Worm (Caenorhabditis elegans) whole organism, L4 larva: ENCODE results near the gene htas-1.

Source experiments
- F26F4.8 ChIP-seq: fragments of 200-800 bp; sonication (Bioruptor generic); conservative IDR thresholded peaks from 2 replicates; pipeline ENCODE4 v1.3.6; 2022; ENCODE audit warnings: missing genetic modification characterization, missing compliant biosample characterization
- F37D6.2 ChIP-seq: sonication (generic microtip); optimal IDR thresholded peaks from 2 replicates; lab custom pipeline; 2016; ENCODE audit warnings: mild to moderate bottlenecking, missing genetic modification characterization, missing compliant biosample characterization
- F49E8.2 ChIP-seq: sonication (generic microtip); optimal IDR thresholded peaks from 2 replicates; lab custom pipeline; 2016; ENCODE audit warnings: missing compliant biosample characterization, mild to moderate bottlenecking, missing genetic modification characterization, borderline replicate concordance
- Y75B8A.6 ChIP-seq: fragments of 200-800 bp; sonication (Bioruptor generic); IDR thresholded peaks from 2 replicates; pipeline ENCODE4 v1.3.6; 2022; ENCODE audit warnings: missing genetic modification reagents, missing genetic modification characterization, missing compliant biosample characterization
- attf-4 ChIP-seq: sonication (generic microtip); optimal IDR thresholded peaks from 3 replicates; lab custom pipeline; 2017; ENCODE audit warnings: missing biosample characterization, missing genetic modification characterization
- ceh-28 ChIP-seq: fragments of 150-350 bp; optimal IDR thresholded peaks from 2 replicates; lab custom pipeline; 2014; ENCODE audit warnings: missing biosample characterization, missing genetic modification reagents, missing genetic modification characterization
- lin-13 ChIP-seq: fragments of 150-350 bp; optimal IDR thresholded peaks from 2 replicates; lab custom pipeline; 2014; ENCODE audit warnings: missing biosample characterization, missing genetic modification reagents, missing genetic modification characterization
- lin-39 ChIP-seq: fragments of 150-350 bp; optimal IDR thresholded peaks from 2 replicates; lab custom pipeline; 2014; ENCODE audit warnings: missing biosample characterization, missing genetic modification reagents, missing genetic modification characterization
- nhr-237 ChIP-seq: sonication (generic microtip); optimal IDR thresholded peaks from 2 replicates; lab custom pipeline; 2017; ENCODE audit warnings: missing biosample characterization, missing genetic modification characterization
- nhr-28 ChIP-seq: fragments of 150-350 bp; optimal IDR thresholded peaks from 2 replicates; lab custom pipeline; 2014; ENCODE audit warnings: missing biosample characterization, missing genetic modification characterization
- unc-62 ChIP-seq, 3 experiments: fragments of 150-350 bp in 1 of 3; sonication (generic microtip); optimal IDR thresholded peaks in 2 of 3; peaks in 1 of 3; 1 replicate in 1 of 3; 2 replicates in 2 of 3; lab custom pipeline; 2014 to 2017; ENCODE audit warnings: missing biosample characterization in 3 of 3, missing genetic modification characterization in 3 of 3, missing genetic modification reagents in 3 of 3, missing genotype in 1 of 3
- ztf-11 ChIP-seq: fragments of 150-350 bp; optimal IDR thresholded peaks from 2 replicates; lab custom pipeline; 2014; ENCODE audit warnings: missing biosample characterization, missing genetic modification characterization

- TF ChIP-seq F37D6.2 (tag; lab: Kevin White, UChicago): no peak
- TF ChIP-seq attf-4 (tag; lab: Kevin White, UChicago): no peak
- no peak for TF ChIP-seq lin-39
- no peak for TF ChIP-seq ztf-11 (tag; lab: Kevin White, UChicago)
- TF ChIP-seq lin-13 (GFP tag; lab: Kevin White, UChicago): no peak
- TF ChIP-seq Y75B8A.6 (GFP tag; lab: Robert Waterston, UW): no peak
- TF ChIP-seq nhr-28 (tag; lab: Kevin White, UChicago): no peak
- TF ChIP-seq ceh-28 (tag; lab: Kevin White, UChicago): no peak
- TF ChIP-seq nhr-237 (tag; lab: Kevin White, UChicago): no peak
- TF ChIP-seq F49E8.2 (tag; lab: Kevin White, UChicago): no peak
- TF ChIP-seq unc-62 (GFP tag; optimal IDR thresholded peaks at IDR 0.05 in 1 of 2; lab: Kevin White, UChicago): no peak
- no peak for TF ChIP-seq unc-62 (tag; optimal IDR thresholded peaks at IDR 0.05; lab: Kevin White, UChicago)
- no peak for TF ChIP-seq F26F4.8
These were observed 9.5 kb upstream of the htas-1 start, which contains the start of gene twk-9 for ce11 chrIV:9692874-9693273.
